Fruit fly (Drosophila melanogaster) whole organism, embryonic: ENCODE results near the gene nanos.
A peak's percentile ranks its signal among the peaks of the same experiment; 100 is the strongest.

Experiments
- Atf-2 ChIP-seq: fragments of 200-800 bp; sonication (Bioruptor generic); optimal IDR thresholded peaks from 2 replicates; lab custom pipeline; 2016; ENCODE audit warnings: missing biosample characterization, missing genetic modification characterization
- Atf3 ChIP-seq: fragments of 200-800 bp; sonication (Bioruptor generic); optimal IDR thresholded peaks from 3 replicates; lab custom pipeline; 2016; ENCODE audit warnings: missing biosample characterization, missing genetic modification characterization
- CG10209 ChIP-seq: fragments of 200-800 bp; sonication (Bioruptor generic); optimal IDR thresholded peaks from 3 replicates; lab custom pipeline; 2017; ENCODE audit warnings: missing biosample characterization, mild to moderate bottlenecking, missing genetic modification characterization, missing genetic modification reagents
- CG10274 ChIP-seq: fragments of 200-800 bp; sonication (Bioruptor generic); optimal IDR thresholded peaks from 3 replicates; lab custom pipeline; 2017; ENCODE audit warnings: missing biosample characterization, mild to moderate bottlenecking, missing genetic modification characterization
- CG10462 ChIP-seq: fragments of 200-800 bp; sonication (Bioruptor generic); optimal IDR thresholded peaks from 2 replicates; lab custom pipeline; 2016; ENCODE audit warnings: missing biosample characterization, missing genetic modification characterization
- CG10543 ChIP-seq: fragments of 200-800 bp; sonication (Bioruptor generic); optimal IDR thresholded peaks from 3 replicates; lab custom pipeline; 2017; ENCODE audit warnings: missing biosample characterization, mild to moderate bottlenecking, missing genetic modification characterization, moderate library complexity
- CG12104 ChIP-seq: fragments of 200-800 bp; sonication (Bioruptor generic); optimal IDR thresholded peaks from 3 replicates; lab custom pipeline; 2016; ENCODE audit warnings: missing biosample characterization, missing genetic modification characterization
- CG12299 ChIP-seq: fragments of 200-800 bp; sonication (Bioruptor generic); optimal IDR thresholded peaks from 2 replicates; lab custom pipeline; 2018; ENCODE audit warnings: missing biosample characterization, mild to moderate bottlenecking, missing genetic modification characterization
- CG1233 ChIP-seq: fragments of 200-800 bp; sonication (Bioruptor generic); optimal IDR thresholded peaks from 4 replicates; lab custom pipeline; 2018; ENCODE audit warnings: missing biosample characterization, mild to moderate bottlenecking, missing genetic modification characterization
- CG13894 ChIP-seq: fragments of 200-800 bp; sonication (Bioruptor generic); optimal IDR thresholded peaks from 3 replicates; lab custom pipeline; 2018; ENCODE audit warnings: missing biosample characterization, mild to moderate bottlenecking, missing genetic modification characterization, moderate library complexity
- CG14667 ChIP-seq: fragments of 200-800 bp; sonication (Bioruptor generic); IDR thresholded peaks from 2 replicates; pipeline ENCODE4 v1.3.6; 2022; ENCODE audit warnings: missing biosample characterization, missing genetic modification characterization
- CG15011 ChIP-seq: fragments of 200-800 bp; sonication (Bioruptor generic); optimal IDR thresholded peaks from 3 replicates; lab custom pipeline; 2018; ENCODE audit warnings: missing biosample characterization, mild to moderate bottlenecking, missing genetic modification characterization
- CG15696 ChIP-seq: fragments of 200-800 bp; sonication (Bioruptor generic); optimal IDR thresholded peaks from 2 replicates; lab custom pipeline; 2019; ENCODE audit warnings: missing biosample characterization, mild to moderate bottlenecking, missing genetic modification characterization, moderate library complexity
- CG16863 ChIP-seq: fragments of 200-800 bp; sonication (Bioruptor generic); optimal IDR thresholded peaks from 3 replicates; lab custom pipeline; 2016; ENCODE audit warnings: missing biosample characterization, missing genetic modification characterization
- CG1792 ChIP-seq: fragments of 200-800 bp; sonication (Bioruptor generic); optimal IDR thresholded peaks from 2 replicates; lab custom pipeline; 2016; ENCODE audit warnings: missing biosample characterization, missing genetic modification characterization
- CG2116 ChIP-seq: fragments of 200-800 bp; sonication (Bioruptor generic); optimal IDR thresholded peaks from 3 replicates; lab custom pipeline; 2018; ENCODE audit warnings: missing biosample characterization, mild to moderate bottlenecking, missing genetic modification characterization
- CG32767 ChIP-seq: fragments of 200-800 bp; sonication (Bioruptor generic); IDR thresholded peaks from 2 replicates; pipeline ENCODE4 v1.3.6; 2022; ENCODE audit warnings: missing biosample characterization, missing genetic modification characterization
- CG3281 ChIP-seq: fragments of 200-800 bp; sonication (Bioruptor generic); optimal IDR thresholded peaks from 3 replicates; lab custom pipeline; 2017; ENCODE audit warnings: missing biosample characterization, mild to moderate bottlenecking, missing genetic modification characterization
- CG34224 ChIP-seq: fragments of 200-800 bp; sonication (Bioruptor generic); IDR thresholded peaks from 3 replicates; pipeline ENCODE4 v1.3.6; 2022; ENCODE audit warnings: missing biosample characterization, missing genetic modification characterization; ENCODE audit not compliant: partially characterized antibody
- CG4282 ChIP-seq: fragments of 200-800 bp; sonication (Bioruptor generic); optimal IDR thresholded peaks from 2 replicates; lab custom pipeline; 2016; ENCODE audit warnings: missing biosample characterization, missing genetic modification characterization
- CG4424 ChIP-seq: fragments of 200-800 bp; sonication (Bioruptor generic); optimal IDR thresholded peaks from 3 replicates; lab custom pipeline; 2016; ENCODE audit warnings: missing biosample characterization, missing genetic modification characterization
- CG4854 ChIP-seq: fragments of 200-800 bp; sonication (Bioruptor generic); optimal IDR thresholded peaks from 2 replicates; lab custom pipeline; 2016; ENCODE audit warnings: missing biosample characterization, missing genetic modification characterization, inconsistent platforms
- CG6175 ChIP-seq: fragments of 200-800 bp; sonication (Bioruptor generic); IDR thresholded peaks from 3 replicates; pipeline ENCODE4 v1.3.6; 2022; ENCODE audit warnings: missing biosample characterization, missing genetic modification characterization
- CG7963 ChIP-seq: fragments of 200-800 bp; sonication (Bioruptor generic); IDR thresholded peaks from 3 replicates; pipeline ENCODE4 v1.3.6; 2022; ENCODE audit warnings: missing biosample characterization, missing genetic modification characterization; ENCODE audit not compliant: partially characterized antibody
- Dip2 ChIP-seq: fragments of 200-800 bp; sonication (Bioruptor generic); IDR thresholded peaks from 2 replicates; pipeline ENCODE4 v1.3.6; 2022; ENCODE audit warnings: missing biosample characterization, missing genetic modification characterization
- Dll ChIP-seq: fragments of 200-800 bp; sonication (Bioruptor generic); IDR thresholded peaks from 4 replicates; pipeline ENCODE4 v1.3.6; 2022; ENCODE audit warnings: missing biosample characterization, missing genetic modification characterization; ENCODE audit not compliant: partially characterized antibody
- E2f2 ChIP-seq: fragments of 200-800 bp; sonication (Bioruptor generic); IDR thresholded peaks from 2 replicates; pipeline ENCODE4 v1.3.6; 2022; ENCODE audit warnings: missing biosample characterization, missing genetic modification characterization
- Gsc ChIP-seq: fragments of 200-800 bp; sonication (Bioruptor generic); IDR thresholded peaks from 2 replicates; pipeline ENCODE4 v1.3.6; 2022; ENCODE audit warnings: missing biosample characterization, missing genetic modification characterization
- H2.0 ChIP-seq: fragments of 200-800 bp; sonication (Bioruptor generic); IDR thresholded peaks from 2 replicates; pipeline ENCODE4 v1.3.6; 2022; ENCODE audit warnings: missing biosample characterization, missing genetic modification characterization
- HLH3B ChIP-seq: fragments of 200-800 bp; sonication (Bioruptor generic); IDR thresholded peaks from 2 replicates; pipeline ENCODE4 v1.3.6; 2022; ENCODE audit warnings: missing biosample characterization, missing genetic modification characterization
- Meics ChIP-seq: fragments of 200-800 bp; sonication (Bioruptor generic); optimal IDR thresholded peaks from 2 replicates; lab custom pipeline; 2017; ENCODE audit warnings: missing biosample characterization, mild to moderate bottlenecking, missing genetic modification characterization
- Neu2 ChIP-seq: fragments of 200-800 bp; sonication (Bioruptor generic); optimal IDR thresholded peaks from 3 replicates; lab custom pipeline; 2016; ENCODE audit warnings: missing biosample characterization, missing genetic modification characterization, borderline replicate concordance
- Oaz ChIP-seq: fragments of 200-800 bp; sonication (Bioruptor generic); IDR thresholded peaks from 2 replicates; pipeline ENCODE4 v1.3.6; 2022; ENCODE audit warnings: missing biosample characterization, missing genetic modification characterization
- bcd ChIP-seq: fragments of 200-800 bp; sonication (Bioruptor generic); optimal IDR thresholded peaks from 2 replicates; lab custom pipeline; 2017; ENCODE audit warnings: missing biosample characterization, mild to moderate bottlenecking, missing genetic modification characterization
- btn ChIP-seq: fragments of 200-800 bp; sonication (Bioruptor generic); optimal IDR thresholded peaks from 2 replicates; lab custom pipeline; 2016; ENCODE audit warnings: missing biosample characterization, missing genetic modification characterization
- corto ChIP-seq: fragments of 200-800 bp; sonication (Bioruptor generic); optimal IDR thresholded peaks from 2 replicates; lab custom pipeline; 2016; ENCODE audit warnings: missing biosample characterization, mild to moderate bottlenecking, missing genetic modification characterization, moderate library complexity
- dati ChIP-seq: fragments of 200-800 bp; sonication (Bioruptor generic); IDR thresholded peaks from 2 replicates; pipeline ENCODE4 v1.3.6; 2022; ENCODE audit warnings: missing biosample characterization, missing genetic modification characterization
- fd3F ChIP-seq: fragments of 200-800 bp; sonication (Bioruptor generic); optimal IDR thresholded peaks from 2 replicates; lab custom pipeline; 2018; ENCODE audit warnings: missing biosample characterization, mild to moderate bottlenecking, missing genetic modification characterization, moderate library complexity
- fd96Cb ChIP-seq: fragments of 200-800 bp; sonication (Bioruptor generic); optimal IDR thresholded peaks from 2 replicates; lab custom pipeline; 2018; ENCODE audit warnings: missing biosample characterization, mild to moderate bottlenecking, missing genetic modification characterization, moderate library complexity
- ftz-f1 ChIP-seq: fragments of 200-800 bp; sonication (Bioruptor generic); optimal IDR thresholded peaks from 2 replicates; lab custom pipeline; 2016; ENCODE audit warnings: missing biosample characterization, missing genetic modification characterization
- fu2 ChIP-seq: fragments of 200-800 bp; sonication (Bioruptor generic); optimal IDR thresholded peaks from 2 replicates; lab custom pipeline; 2016; ENCODE audit warnings: missing biosample characterization, missing genetic modification characterization
- hkb ChIP-seq, 2 experiments: fragments of 200-800 bp in 1 of 2; fragments of >200 bp in 1 of 2; sonication (Bioruptor generic) in 1 of 2; IDR thresholded peaks in 1 of 2; optimal IDR thresholded peaks in 1 of 2; 2 replicates each; pipeline versions ENCODE4 v1.3.6 to Lab custom; 2017 to 2022; ENCODE audit warnings: missing biosample characterization in 1 of 2, missing genetic modification characterization in 1 of 2
- odd ChIP-seq: fragments of 200-800 bp; sonication (Bioruptor generic); optimal IDR thresholded peaks from 2 replicates; lab custom pipeline; 2017; ENCODE audit warnings: missing biosample characterization, mild to moderate bottlenecking, missing genetic modification characterization
- sim ChIP-seq: fragments of 200-800 bp; sonication (Bioruptor generic); IDR thresholded peaks from 2 replicates; pipeline ENCODE4 v1.3.6; 2022; ENCODE audit warnings: missing biosample characterization, missing genetic modification characterization
- sisA ChIP-seq: fragments of 200-800 bp; sonication (Bioruptor generic); IDR thresholded peaks from 2 replicates; pipeline ENCODE4 v1.3.6; 2022; ENCODE audit warnings: missing biosample characterization, missing genetic modification characterization
- slp2 ChIP-seq: fragments of 200-800 bp; sonication (Bioruptor generic); optimal IDR thresholded peaks from 2 replicates; lab custom pipeline; 2016; ENCODE audit warnings: missing biosample characterization, missing genetic modification characterization
- tgo ChIP-seq: fragments of 200-800 bp; sonication (Bioruptor generic); IDR thresholded peaks from 3 replicates; pipeline ENCODE4 v1.3.6; 2022; ENCODE audit warnings: missing biosample characterization, missing genetic modification characterization
- tna ChIP-seq: fragments of 200-800 bp; sonication (Bioruptor generic); IDR thresholded peaks from 2 replicates; pipeline ENCODE4 v1.3.6; 2022; ENCODE audit warnings: missing biosample characterization, missing genetic modification characterization; ENCODE audit not compliant: partially characterized antibody
- unc-4 ChIP-seq: fragments of 200-800 bp; sonication (Bioruptor generic); IDR thresholded peaks from 2 replicates; pipeline ENCODE4 v1.3.6; 2022; ENCODE audit warnings: missing biosample characterization, missing genetic modification characterization; ENCODE audit not compliant: partially characterized antibody
- zfh2 ChIP-seq: fragments of 200-800 bp; sonication (Bioruptor generic); optimal IDR thresholded peaks from 2 replicates; lab custom pipeline; 2016; ENCODE audit warnings: missing biosample characterization, missing genetic modification characterization

Gene nanos

DNA sequence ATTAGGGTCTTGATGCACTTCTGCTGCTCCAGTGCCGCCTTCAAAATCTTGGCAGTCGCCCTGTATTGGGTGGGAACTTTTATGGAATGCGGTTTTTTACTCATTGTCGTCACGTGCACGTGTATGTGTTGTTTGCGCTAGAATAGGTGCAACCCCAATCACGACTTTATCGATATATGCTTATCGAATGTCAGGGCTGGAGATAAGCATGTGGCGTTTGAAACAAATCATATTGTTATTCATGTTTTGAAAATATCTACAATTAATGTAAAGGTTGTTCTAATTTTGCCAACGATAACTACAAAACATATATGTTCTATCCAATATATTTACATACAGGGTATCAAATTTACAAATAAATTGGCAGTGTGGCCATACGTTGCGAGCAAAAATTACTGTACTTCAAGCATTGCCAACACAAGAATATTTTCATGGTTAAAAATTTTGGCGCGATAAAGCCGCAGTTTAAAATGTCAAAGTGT lies 5.1 kb downstream of the nanos start, which contains the start of the genes CG42359 and Nsun5 (continued):
- peak; percentile 84 for TF ChIP-seq CG3281 (GFP tag; lab: Kevin White, UChicago)
- peak; percentile 62 for TF ChIP-seq Oaz (GFP tag; lab: Robert Waterston, UW)
- peak; percentile 90 for TF ChIP-seq CG4424
- TF ChIP-seq CG2116 = peak; percentile 92
- peak; percentile 87 for TF ChIP-seq CG10209 (GFP tag; lab: Kevin White, UChicago)
- TF ChIP-seq Atf-2 = peak; percentile 88
- TF ChIP-seq bcd (GFP tag; lab: Kevin White, UChicago) = peak; percentile 87
- TF ChIP-seq tna = peak; percentile 74
- peak; percentile 97 for TF ChIP-seq Dll (GFP tag; lab: Robert Waterston, UW)
- peak; percentile 85 for TF ChIP-seq CG4282
- peak; percentile 7 for TF ChIP-seq odd (GFP tag; lab: Kevin White, UChicago)
- peak; percentile 81 for TF ChIP-seq CG1233 (GFP tag; lab: Kevin White, UChicago)
- peak; percentile 52; the same call in 1 of the 2 replicates for TF ChIP-seq sim (GFP tag; lab: Robert Waterston, UW)
- no peak; the same call in 1 of the 2 replicates for TF ChIP-seq Gsc (GFP tag; lab: Robert Waterston, UW)
- TF ChIP-seq HLH3B (GFP tag; lab: Robert Waterston, UW) = peak; percentile 90
- peak; percentile 79 for TF ChIP-seq CG12299
- TF ChIP-seq CG13894 (tag; lab: Kevin White, UChicago) = peak; percentile 87
- peak; percentile 92 for TF ChIP-seq CG10543
- TF ChIP-seq fd96Cb (tag; lab: Kevin White, UChicago) = peak; percentile 86
- TF ChIP-seq CG12104 (GFP tag; lab: Kevin White, UChicago) = peak; percentile 78
- TF ChIP-seq CG6175 (GFP tag; lab: Robert Waterston, UW) = peak; percentile 78
- peak; percentile 63 for TF ChIP-seq CG10274 (GFP tag; lab: Kevin White, UChicago)
- peak; percentile 87 for TF ChIP-seq CG14667 (GFP tag; lab: Robert Waterston, UW)
- TF ChIP-seq fu2 (GFP tag; lab: Kevin White, UChicago) = peak; percentile 90
- peak; percentile 93 for TF ChIP-seq CG34224 (GFP tag; lab: Robert Waterston, UW)
- TF ChIP-seq sisA = peak; percentile 89
- no peak for TF ChIP-seq Dip2 (GFP tag; lab: Robert Waterston, UW)
- TF ChIP-seq unc-4 (GFP tag; lab: Robert Waterston, UW) = peak; percentile 95
- TF ChIP-seq CG10462 = peak; percentile 85
- TF ChIP-seq CG7963 (GFP tag; lab: Robert Waterston, UW) = peak; percentile 75
- TF ChIP-seq CG15696 (tag; lab: Kevin White, UChicago) = peak; percentile 85
- TF ChIP-seq Meics (GFP tag; lab: Kevin White, UChicago) = peak; percentile 83
- TF ChIP-seq dati = peak; percentile 73
- TF ChIP-seq H2.0 (GFP tag; lab: Robert Waterston, UW) = peak; percentile 88
- TF ChIP-seq Neu2 = peak; percentile 70
- TF ChIP-seq CG32767 (GFP tag; lab: Robert Waterston, UW) = peak; percentile 85
- TF ChIP-seq btn (GFP tag; lab: Kevin White, UChicago) = peak; percentile 65
- peak; percentile 26 for TF ChIP-seq corto (GFP tag; lab: Kevin White, UChicago)
- TF ChIP-seq tgo (GFP tag; lab: Robert Waterston, UW) = peak; percentile 86
- peak; percentile 98 for TF ChIP-seq E2f2
- peak; percentile 94 for TF ChIP-seq hkb (optimal IDR thresholded peaks at IDR 0.05; lab: Kevin White, UChicago)
- peak; percentile 88 for TF ChIP-seq hkb (GFP tag; IDR thresholded peaks at IDR 0.05; lab: Robert Waterston, UW)
- TF ChIP-seq Atf3 = peak; percentile 82
- TF ChIP-seq zfh2 (GFP tag; lab: Kevin White, UChicago) = peak; percentile 92
- peak; percentile 87 for TF ChIP-seq CG1792 (GFP tag; lab: Kevin White, UChicago)
- TF ChIP-seq CG15011 (GFP tag; lab: Kevin White, UChicago) = peak; percentile 55
- peak; percentile 84 for TF ChIP-seq fd3F (GFP tag; lab: Kevin White, UChicago)
- TF ChIP-seq ftz-f1 (GFP tag; lab: Kevin White, UChicago) = peak; percentile 98
- peak; percentile 88 for TF ChIP-seq slp2 (GFP tag; lab: Kevin White, UChicago)
- peak; percentile 86 for TF ChIP-seq CG16863 (GFP tag; lab: Kevin White, UChicago)
- TF ChIP-seq CG4854 (GFP tag; lab: Kevin White, UChicago) = peak; percentile 84
